Fruit fly (Drosophila melanogaster): Measurements from ENCODE around the gene Ufsp2.

dm6 chr3L:15530071-15530470 is 46.3 kb upstream of the Ufsp2 start:
- no peak for TF ChIP-seq Myc (optimal IDR thresholded peaks at IDR 0.05)
- no peak for TF ChIP-seq insv (optimal IDR thresholded peaks at IDR 0.05)
- TF ChIP-seq ttk (optimal IDR thresholded peaks at IDR 0.05), result no peak
